Worm (Caenorhabditis elegans) whole organism, mixed stage, embryonic: ENCODE data around the gene cab-1.

Experiments used
- M03D4.4 ChIP-seq: sonication (generic microtip); optimal IDR thresholded peaks from 2 replicates; lab custom pipeline; 2017; ENCODE audit warnings: mild to moderate bottlenecking, missing genetic modification characterization, missing compliant biosample characterization
- blmp-1 ChIP-seq: fragments of 150-350 bp; optimal IDR thresholded peaks from 2 replicates; lab custom pipeline; 2014; ENCODE audit warnings: missing biosample characterization, missing genetic modification characterization
- ceh-43 ChIP-seq: fragments of 200-800 bp; sonication (Bioruptor generic); optimal IDR thresholded peaks from 2 replicates; lab custom pipeline; 2018; ENCODE audit warnings: mild to moderate bottlenecking, missing genetic modification characterization, moderate library complexity, missing compliant biosample characterization
- ces-1 ChIP-seq: fragments of 150-350 bp; optimal IDR thresholded peaks from 2 replicates; lab custom pipeline; 2014; ENCODE audit warnings: missing biosample characterization, missing genetic modification reagents, missing genetic modification characterization
- cnd-1 ChIP-seq: fragments of 200-800 bp; sonication (Bioruptor generic); optimal IDR thresholded peaks from 2 replicates; lab custom pipeline; 2018; ENCODE audit warnings: mild to moderate bottlenecking, missing genetic modification characterization, missing compliant biosample characterization
- drap-1 ChIP-seq: fragments of 200-800 bp; sonication (Bioruptor generic); optimal IDR thresholded peaks from 3 replicates; lab custom pipeline; 2018; ENCODE audit warnings: mild to moderate bottlenecking, missing genetic modification characterization, missing compliant biosample characterization
- elt-3 ChIP-seq: fragments of 150-350 bp; optimal IDR thresholded peaks from 2 replicates; lab custom pipeline; 2014; ENCODE audit warnings: missing biosample characterization, missing genetic modification characterization
- flh-1 ChIP-seq: fragments of 200-800 bp; sonication (Bioruptor generic); optimal IDR thresholded peaks from 2 replicates; lab custom pipeline; 2018; ENCODE audit warnings: mild to moderate bottlenecking, missing genetic modification characterization, moderate library complexity, missing compliant biosample characterization
- ham-2 ChIP-seq: fragments of 200-800 bp; sonication (Bioruptor generic); optimal IDR thresholded peaks from 2 replicates; lab custom pipeline; 2018; ENCODE audit warnings: mild to moderate bottlenecking, missing genetic modification characterization, missing compliant biosample characterization
- hlh-1 ChIP-seq: fragments of 150-350 bp; optimal IDR thresholded peaks from 2 replicates; lab custom pipeline; 2014; ENCODE audit warnings: missing biosample characterization, missing genetic modification reagents, missing genetic modification characterization
- lin-32 ChIP-seq: fragments of 200-800 bp; sonication (Bioruptor generic); optimal IDR thresholded peaks from 2 replicates; lab custom pipeline; 2018; ENCODE audit warnings: mild to moderate bottlenecking, missing genetic modification characterization, missing compliant biosample characterization
- lsy-2 ChIP-seq: fragments of 150-350 bp; optimal IDR thresholded peaks from 2 replicates; lab custom pipeline; 2014; ENCODE audit warnings: missing biosample characterization, missing genetic modification characterization
- mab-5 ChIP-seq: fragments of 150-350 bp; optimal IDR thresholded peaks from 2 replicates; lab custom pipeline; 2014; ENCODE audit warnings: missing biosample characterization, missing genetic modification characterization
- mep-1 ChIP-seq: fragments of 150-350 bp; optimal IDR thresholded peaks from 2 replicates; lab custom pipeline; 2017; ENCODE audit warnings: missing biosample characterization, missing genetic modification reagents, missing genetic modification characterization, inconsistent platforms
- mls-2 ChIP-seq: sonication (generic microtip); optimal IDR thresholded peaks from 2 replicates; lab custom pipeline; 2016; ENCODE audit warnings: mild to moderate bottlenecking, missing genetic modification characterization, moderate library complexity, missing compliant biosample characterization
- nhr-12 ChIP-seq: fragments of 150-350 bp; optimal IDR thresholded peaks from 2 replicates; lab custom pipeline; 2014; ENCODE audit warnings: missing biosample characterization, missing genetic modification characterization
- nhr-2 ChIP-seq: fragments of 150-350 bp; optimal IDR thresholded peaks from 2 replicates; lab custom pipeline; 2014; ENCODE audit warnings: missing biosample characterization, missing genetic modification characterization
- nhr-237 ChIP-seq: fragments of 150-350 bp; optimal IDR thresholded peaks from 2 replicates; lab custom pipeline; 2014; ENCODE audit warnings: missing biosample characterization, missing genetic modification characterization
- nhr-28 ChIP-seq: fragments of 150-350 bp; optimal IDR thresholded peaks from 2 replicates; lab custom pipeline; 2014; ENCODE audit warnings: missing biosample characterization, missing genetic modification characterization
- sem-2 ChIP-seq: fragments of 200-800 bp; sonication (Bioruptor generic); optimal IDR thresholded peaks from 2 replicates; lab custom pipeline; 2018; ENCODE audit warnings: mild to moderate bottlenecking, missing genetic modification characterization, missing compliant biosample characterization
- tbx-8 ChIP-seq: fragments of 200-800 bp; sonication (Bioruptor generic); optimal IDR thresholded peaks from 2 replicates; lab custom pipeline; 2018; ENCODE audit warnings: mild to moderate bottlenecking, missing genetic modification characterization, moderate library complexity, missing compliant biosample characterization
- unc-120 ChIP-seq: sonication (generic microtip); optimal IDR thresholded peaks from 2 replicates; lab custom pipeline; 2017; ENCODE audit warnings: missing genetic modification characterization, missing compliant biosample characterization; ENCODE audit not compliant: poor library complexity, severe bottlenecking
- unc-39 ChIP-seq: fragments of 150-350 bp; optimal IDR thresholded peaks from 2 replicates; lab custom pipeline; 2014; ENCODE audit warnings: missing biosample characterization, missing genetic modification characterization
- unc-62 ChIP-seq: fragments of 150-350 bp; optimal IDR thresholded peaks from 2 replicates; lab custom pipeline; 2014; ENCODE audit warnings: missing biosample characterization, missing genetic modification reagents, missing genetic modification characterization
- zip-8 ChIP-seq: fragments of 150-350 bp; optimal IDR thresholded peaks from 2 replicates; lab custom pipeline; 2014; ENCODE audit warnings: missing biosample characterization, missing genetic modification characterization
- ztf-11 ChIP-seq: fragments of 150-350 bp; optimal IDR thresholded peaks from 2 replicates; lab custom pipeline; 2014; ENCODE audit warnings: missing biosample characterization, missing genetic modification characterization

The cab-1 gene

ce11 chrX:12198298-12198697 lies 14.4 kb downstream of the cab-1 start:
- peak; percentile 4 for TF ChIP-seq ces-1 (GFP tag; lab: Kevin White, UChicago)
- TF ChIP-seq nhr-28 (tag; lab: Kevin White, UChicago), result no peak

- no peak for TF ChIP-seq unc-120 (tag; lab: Kevin White, UChicago)
- TF ChIP-seq zip-8, result no peak
- no peak for TF ChIP-seq nhr-28 (tag; lab: Kevin White, UChicago)
- no peak for TF ChIP-seq lsy-2 (tag; lab: Kevin White, UChicago)
- TF ChIP-seq lin-32 (GFP tag; lab: Kevin White, UChicago), result no peak
- no peak for TF ChIP-seq M03D4.4 (tag; lab: Kevin White, UChicago)
- no peak for TF ChIP-seq hlh-1 (tag; lab: Kevin White, UChicago)
- no peak for TF ChIP-seq tbx-8
- TF ChIP-seq ham-2, result no peak
- no peak for TF ChIP-seq mep-1 (tag; lab: Kevin White, UChicago)
- no peak for TF ChIP-seq elt-3 (tag; lab: Kevin White, UChicago)
- TF ChIP-seq nhr-237 (tag; lab: Kevin White, UChicago), result no peak
- TF ChIP-seq, all 35 proteins: peak for 0
Measured at ce11 chrX:12197367-12197766, 15.3 kb downstream of the cab-1 start.

DNA sequence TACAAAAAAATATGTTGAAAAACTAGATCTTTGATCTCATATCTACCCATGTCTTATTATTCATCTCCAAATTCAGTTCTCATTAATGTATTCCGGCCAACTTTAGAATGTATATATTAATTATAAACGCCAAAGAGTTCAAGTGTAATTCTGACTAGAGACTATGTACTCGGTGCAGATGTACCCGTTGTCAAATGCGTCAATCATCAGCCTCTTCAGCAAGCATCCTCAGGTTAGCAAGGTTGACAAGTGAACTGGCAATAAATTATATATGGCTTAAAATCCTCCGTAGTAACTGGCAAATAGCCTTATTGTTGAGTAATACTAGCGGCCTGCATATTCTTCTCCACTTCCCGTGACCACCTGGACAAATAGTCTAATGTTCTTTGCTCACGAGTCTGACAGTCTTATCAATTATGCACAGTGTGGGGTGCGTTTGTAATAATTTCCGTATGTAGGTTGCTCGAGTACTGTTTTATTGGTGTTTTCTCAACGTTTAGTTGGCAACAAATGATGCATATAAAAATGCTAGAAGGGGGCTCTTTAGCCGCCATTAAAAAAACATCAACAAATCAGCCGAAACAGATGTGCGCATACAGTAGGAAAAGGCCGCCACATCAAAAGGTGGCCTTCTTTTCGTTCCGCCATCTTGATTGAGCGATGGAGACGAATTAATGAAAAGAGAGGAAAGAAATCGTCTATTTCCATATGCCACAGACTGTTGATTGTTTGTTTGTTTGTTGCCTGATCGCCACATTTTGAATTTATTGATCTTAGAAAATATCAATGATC lies 24.2 kb downstream of the cab-1 start:
- TF ChIP-seq drap-1 (GFP tag; lab: Kevin White, UChicago) (no peak), unc-62 (peak; percentile 21), elt-3 (tag; lab: Kevin White, UChicago) (no peak), nhr-2 (tag; lab: Kevin White, UChicago) (peak; percentile 46), nhr-28 (tag; lab: Kevin White, UChicago) (no peak), lin-32 (GFP tag; lab: Kevin White, UChicago) (peak; percentile 60), flh-1 (GFP tag; lab: Kevin White, UChicago) (no peak), ztf-11 (no peak)

DNA sequence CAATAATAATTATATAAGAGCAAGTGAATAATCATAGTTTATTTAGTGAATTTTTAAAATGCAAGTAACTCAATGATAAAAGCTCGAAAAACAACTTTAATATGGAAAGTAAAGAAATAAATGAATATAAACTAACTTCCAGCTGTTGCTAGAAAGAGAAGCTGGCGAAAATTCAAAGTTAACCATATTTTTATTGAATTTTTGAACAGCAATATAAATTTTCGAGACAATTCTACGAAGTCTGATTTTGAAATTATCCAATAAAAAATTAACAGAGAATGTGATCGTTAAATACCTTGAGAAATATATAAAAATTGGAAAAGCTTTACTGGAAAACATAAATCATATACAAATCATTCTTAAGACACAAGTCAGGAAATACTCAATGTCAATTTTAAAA lies 26.1 kb downstream of the cab-1 start:
- TF ChIP-seq tbx-8, result no peak
- TF ChIP-seq mab-5 (tag; lab: Kevin White, UChicago), result no peak
- TF ChIP-seq nhr-237 (tag; lab: Kevin White, UChicago), result no peak
- no peak for TF ChIP-seq nhr-2 (tag; lab: Kevin White, UChicago)

- TF ChIP-seq ceh-43 (GFP tag; lab: Kevin White, UChicago) (no peak), mep-1 (tag; lab: Kevin White, UChicago) (no peak), hlh-1 (tag; lab: Kevin White, UChicago) (peak; percentile 1), unc-39 (tag; lab: Kevin White, UChicago) (no peak), blmp-1 (tag; lab: Kevin White, UChicago) (no peak), mls-2 (tag; lab: Kevin White, UChicago) (no peak), cnd-1 (tag; lab: Kevin White, UChicago) (no peak), unc-120 (tag; lab: Kevin White, UChicago) (no peak)
Measured at ce11 chrX:12185847-12186559, 26.7 kb downstream of the cab-1 start.

DNA sequence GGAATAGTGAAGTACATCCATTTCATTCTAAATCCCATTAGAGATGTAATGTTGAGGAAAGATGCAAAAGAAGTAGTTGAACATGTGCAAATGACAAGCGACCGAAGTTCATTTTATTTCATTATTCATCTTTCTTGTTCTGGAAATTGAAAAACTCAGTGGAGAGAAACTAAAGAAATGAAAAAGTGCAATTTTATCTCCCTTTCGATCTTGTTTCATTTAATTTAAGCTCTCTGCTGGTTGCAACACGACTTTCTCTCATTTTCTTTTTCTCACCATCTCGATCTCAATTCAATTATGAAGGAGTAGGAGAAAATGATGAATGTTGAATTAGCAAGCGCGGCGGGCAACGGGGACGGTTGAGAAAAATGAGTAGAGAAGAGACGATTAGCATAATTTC lies 28.3 kb downstream of the cab-1 start:
- TF ChIP-seq nhr-12 (tag; lab: Kevin White, UChicago), result no peak
- no peak for TF ChIP-seq sem-2 (GFP tag; lab: Kevin White, UChicago)
- no peak for TF ChIP-seq ceh-43 (GFP tag; lab: Kevin White, UChicago)
- peak; percentile 1 for TF ChIP-seq mab-5 (tag; lab: Kevin White, UChicago)
- TF ChIP-seq nhr-237 (tag; lab: Kevin White, UChicago), result peak; percentile 18
- TF ChIP-seq ham-2, result peak; percentile 6
- no peak for TF ChIP-seq elt-3 (tag; lab: Kevin White, UChicago)
- no peak for TF ChIP-seq mep-1 (tag; lab: Kevin White, UChicago)
- peak; percentile 99 for TF ChIP-seq ces-1 (GFP tag; lab: Kevin White, UChicago)
- no peak for TF ChIP-seq unc-120 (tag; lab: Kevin White, UChicago)
